Worm (Caenorhabditis elegans): ENCODE data around the gene F55C5.10.

- TF ChIP-seq skn-1 (tag; optimal IDR thresholded peaks at IDR 0.05) (no peak), Y55F3AM.14 (GFP tag; optimal IDR thresholded peaks at IDR 0.05) (no peak), elt-3 (tag; optimal IDR thresholded peaks at IDR 0.05) (no peak), nhr-77 (tag; optimal IDR thresholded peaks at IDR 0.05) (no peak), peb-1 (tag; optimal IDR thresholded peaks at IDR 0.05) (no peak), unc-62 (GFP tag; optimal IDR thresholded peaks at IDR 0.05) (no peak), sem-4 (tag; optimal IDR thresholded peaks at IDR 0.05) (no peak), aly-2 (tag; optimal IDR thresholded peaks at IDR 0.05) (no peak), ceh-82 (tag; optimal IDR thresholded peaks at IDR 0.05) (no peak), ztf-11 (tag; optimal IDR thresholded peaks at IDR 0.05) (no peak), lin-11 (tag; optimal IDR thresholded peaks at IDR 0.05) (no peak)
Measured at ce11 chrV:12295520-12295919, 12.2 kb downstream of the F55C5.10 start.

All from whole organism, L2 larva.